Fruit fly (Drosophila melanogaster) whole organism, embryonic: ENCODE results near the gene crq.

Source experiments
- Aef1 ChIP-seq: fragments of 200-800 bp; sonication (Bioruptor generic); IDR thresholded peaks from 3 replicates; pipeline ENCODE4 v1.3.6; 2022; ENCODE audit warnings: missing biosample characterization, missing genetic modification characterization
- CG12104 ChIP-seq: fragments of 200-800 bp; sonication (Bioruptor generic); optimal IDR thresholded peaks from 3 replicates; lab custom pipeline; 2016; ENCODE audit warnings: missing biosample characterization, missing genetic modification characterization
- CG12219 ChIP-seq: fragments of 200-800 bp; sonication (Bioruptor generic); optimal IDR thresholded peaks from 3 replicates; lab custom pipeline; 2018; ENCODE audit warnings: missing biosample characterization, mild to moderate bottlenecking, missing genetic modification characterization
- CG13624 ChIP-seq: fragments of 200-800 bp; sonication (Bioruptor generic); optimal IDR thresholded peaks from 2 replicates; lab custom pipeline; 2016; ENCODE audit warnings: missing biosample characterization, missing genetic modification characterization
- CG14014 ChIP-seq: fragments of 200-800 bp; sonication (Bioruptor generic); IDR thresholded peaks from 2 replicates; pipeline ENCODE4 v1.3.6; 2022; ENCODE audit warnings: missing biosample characterization, missing genetic modification characterization
- CG14667 ChIP-seq: fragments of 200-800 bp; sonication (Bioruptor generic); IDR thresholded peaks from 2 replicates; pipeline ENCODE4 v1.3.6; 2022; ENCODE audit warnings: missing biosample characterization, missing genetic modification characterization
- CG17361 ChIP-seq: fragments of 200-800 bp; sonication (Bioruptor generic); IDR thresholded peaks from 3 replicates; pipeline ENCODE4 v1.3.6; 2022; ENCODE audit warnings: missing biosample characterization, missing genetic modification characterization
- CG18476 ChIP-seq: fragments of 200-800 bp; sonication (Bioruptor generic); optimal IDR thresholded peaks from 2 replicates; lab custom pipeline; 2016; ENCODE audit warnings: missing biosample characterization, mild to moderate bottlenecking, missing genetic modification characterization
- CG2202 ChIP-seq: fragments of 200-800 bp; sonication (Bioruptor generic); optimal IDR thresholded peaks from 2 replicates; lab custom pipeline; 2018; ENCODE audit warnings: missing biosample characterization, mild to moderate bottlenecking, missing genetic modification characterization
- CG32532 ChIP-seq: fragments of 200-800 bp; sonication (Bioruptor generic); IDR thresholded peaks from 2 replicates; pipeline ENCODE4 v1.3.6; 2022; ENCODE audit warnings: missing biosample characterization, missing genetic modification characterization
- CG32772 ChIP-seq: fragments of 200-800 bp; sonication (Bioruptor generic); IDR thresholded peaks from 2 replicates; pipeline ENCODE4 v1.3.6; 2022; ENCODE audit warnings: missing biosample characterization, missing genetic modification characterization
- CG34376 ChIP-seq: fragments of 200-800 bp; sonication (Bioruptor generic); optimal IDR thresholded peaks from 2 replicates; lab custom pipeline; 2018; ENCODE audit warnings: missing biosample characterization, mild to moderate bottlenecking, missing genetic modification characterization
- CG5953 ChIP-seq: fragments of 200-800 bp; sonication (Bioruptor generic); IDR thresholded peaks from 2 replicates; pipeline ENCODE4 v1.3.6; 2022; ENCODE audit warnings: missing biosample characterization, missing genetic modification characterization
- CG7839 ChIP-seq: fragments of 200-800 bp; sonication (Bioruptor generic); optimal IDR thresholded peaks from 3 replicates; lab custom pipeline; 2018; ENCODE audit warnings: missing biosample characterization, mild to moderate bottlenecking, missing genetic modification characterization, moderate library complexity
- Camta ChIP-seq: fragments of 200-800 bp; sonication (Bioruptor generic); optimal IDR thresholded peaks from 2 replicates; lab custom pipeline; 2016; ENCODE audit warnings: missing biosample characterization, missing genetic modification characterization
- D ChIP-seq, 2 experiments: fragments of 200-800 bp in 1 of 2; fragments of >200 bp in 1 of 2; sonication (Bioruptor generic) in 1 of 2; optimal IDR thresholded peaks; 2 replicates in 1 of 2; 3 replicates in 1 of 2; lab custom pipeline; 2017; ENCODE audit warnings: mild to moderate bottlenecking in 1 of 2, missing biosample characterization in 1 of 2, missing genetic modification characterization in 1 of 2, missing genetic modification reagents in 1 of 2
- Dip2 ChIP-seq: fragments of 200-800 bp; sonication (Bioruptor generic); IDR thresholded peaks from 2 replicates; pipeline ENCODE4 v1.3.6; 2022; ENCODE audit warnings: missing biosample characterization, missing genetic modification characterization
- Dp ChIP-seq: fragments of 200-800 bp; sonication (Bioruptor generic); optimal IDR thresholded peaks from 2 replicates; lab custom pipeline; 2018; ENCODE audit warnings: missing biosample characterization, mild to moderate bottlenecking, missing genetic modification characterization, moderate library complexity
- Fer3 ChIP-seq: fragments of 200-800 bp; sonication (Bioruptor generic); optimal IDR thresholded peaks from 2 replicates; lab custom pipeline; 2018; ENCODE audit warnings: missing biosample characterization, mild to moderate bottlenecking, missing genetic modification characterization, moderate library complexity
- MTF-1 ChIP-seq: fragments of 200-800 bp; sonication (Bioruptor generic); optimal IDR thresholded peaks from 2 replicates; lab custom pipeline; 2018; ENCODE audit warnings: missing biosample characterization, mild to moderate bottlenecking, missing genetic modification characterization, borderline replicate concordance
- Mrtf ChIP-seq: fragments of 200-800 bp; sonication (Bioruptor generic); IDR thresholded peaks from 3 replicates; pipeline ENCODE4 v1.3.6; 2022; ENCODE audit warnings: missing biosample characterization, missing genetic modification characterization
- Sox100B ChIP-seq: fragments of 200-800 bp; sonication (Bioruptor generic); optimal IDR thresholded peaks from 3 replicates; lab custom pipeline; 2018; ENCODE audit warnings: missing biosample characterization, mild to moderate bottlenecking, missing genetic modification characterization
- Stat92E ChIP-seq, 3 experiments: fragments of >200 bp in 2 of 3; fragments of 200-800 bp in 1 of 3; sonication (Bioruptor generic) in 1 of 3; optimal IDR thresholded peaks; 2 replicates each; lab custom pipeline; 2017 to 2019; ENCODE audit warnings: missing biosample characterization in 3 of 3, missing genetic modification characterization in 3 of 3, mild to moderate bottlenecking in 1 of 3, moderate library complexity in 1 of 3
- Tbp ChIP-seq: fragments of >200 bp; optimal IDR thresholded peaks from 2 replicates; lab custom pipeline; 2018; ENCODE audit warnings: missing biosample characterization, missing genetic modification characterization
- abd-A ChIP-seq: fragments of 200-800 bp; sonication (Bioruptor generic); optimal IDR thresholded peaks from 3 replicates; lab custom pipeline; 2019; ENCODE audit warnings: missing biosample characterization, mild to moderate bottlenecking, missing genetic modification characterization, moderate library complexity
- al ChIP-seq: fragments of 200-800 bp; sonication (Bioruptor generic); IDR thresholded peaks from 2 replicates; pipeline ENCODE4 v1.3.6; 2022; ENCODE audit warnings: missing biosample characterization, missing genetic modification characterization
- aop ChIP-seq: fragments of 200-800 bp; sonication (Bioruptor generic); IDR thresholded peaks from 2 replicates; pipeline ENCODE4 v1.3.6; 2022; ENCODE audit warnings: missing biosample characterization, missing genetic modification characterization
- ash1 ChIP-seq: fragments of 200-800 bp; sonication (Bioruptor generic); optimal IDR thresholded peaks from 2 replicates; lab custom pipeline; 2018; ENCODE audit warnings: missing biosample characterization, mild to moderate bottlenecking, missing genetic modification characterization
- ato ChIP-seq: fragments of 200-800 bp; sonication (Bioruptor generic); IDR thresholded peaks from 2 replicates; pipeline ENCODE4 v1.3.6; 2022; ENCODE audit warnings: missing biosample characterization, missing genetic modification characterization; ENCODE audit not compliant: partially characterized antibody
- cad ChIP-seq: fragments of >200 bp; optimal IDR thresholded peaks from 2 replicates; lab custom pipeline; 2017; ENCODE audit warnings: missing biosample characterization, missing genetic modification characterization
- chn ChIP-seq: fragments of 200-800 bp; sonication (Bioruptor generic); optimal IDR thresholded peaks from 2 replicates; lab custom pipeline; 2016; ENCODE audit warnings: missing biosample characterization, missing genetic modification characterization
- crol ChIP-seq: fragments of 200-800 bp; sonication (Bioruptor generic); IDR thresholded peaks from 2 replicates; pipeline ENCODE4 v1.3.6; 2022; ENCODE audit warnings: missing biosample characterization, missing genetic modification characterization
- dpn ChIP-seq, 2 experiments: fragments of 200-800 bp; sonication (Bioruptor generic); optimal IDR thresholded peaks; 3 replicates each; lab custom pipeline; 2016; ENCODE audit warnings: missing biosample characterization in 2 of 2, missing genetic modification characterization in 2 of 2
- fd3F ChIP-seq: fragments of 200-800 bp; sonication (Bioruptor generic); optimal IDR thresholded peaks from 2 replicates; lab custom pipeline; 2018; ENCODE audit warnings: missing biosample characterization, mild to moderate bottlenecking, missing genetic modification characterization, moderate library complexity
- gfzf ChIP-seq: fragments of 200-800 bp; sonication (Bioruptor generic); optimal IDR thresholded peaks from 2 replicates; lab custom pipeline; 2016; ENCODE audit warnings: missing biosample characterization, mild to moderate bottlenecking, missing genetic modification characterization, moderate library complexity
- grn ChIP-seq: fragments of 200-800 bp; sonication (Bioruptor generic); optimal IDR thresholded peaks from 3 replicates; lab custom pipeline; 2017; ENCODE audit warnings: missing biosample characterization, missing genetic modification characterization
- hbn ChIP-seq: fragments of 200-800 bp; sonication (Bioruptor generic); IDR thresholded peaks from 2 replicates; pipeline ENCODE4 v1.3.6; 2022; ENCODE audit warnings: missing biosample characterization, missing genetic modification characterization; ENCODE audit not compliant: partially characterized antibody
- mam ChIP-seq: fragments of 200-800 bp; sonication (Bioruptor generic); optimal IDR thresholded peaks from 3 replicates; lab custom pipeline; 2016; ENCODE audit warnings: missing biosample characterization, missing genetic modification characterization
- org-1 ChIP-seq: fragments of 200-800 bp; sonication (Bioruptor generic); optimal IDR thresholded peaks from 2 replicates; lab custom pipeline; 2017; ENCODE audit warnings: missing biosample characterization, missing genetic modification characterization
- p53 ChIP-seq: fragments of 200-800 bp; sonication (Bioruptor generic); optimal IDR thresholded peaks from 2 replicates; lab custom pipeline; 2016; ENCODE audit warnings: missing biosample characterization, missing genetic modification characterization
- phol ChIP-seq: fragments of 200-800 bp; sonication (Bioruptor generic); optimal IDR thresholded peaks from 3 replicates; lab custom pipeline; 2018; ENCODE audit warnings: missing biosample characterization, mild to moderate bottlenecking, missing genetic modification characterization, moderate library complexity
- psq ChIP-seq: fragments of 200-800 bp; sonication (Bioruptor generic); optimal IDR thresholded peaks from 2 replicates; lab custom pipeline; 2017; ENCODE audit warnings: missing biosample characterization, missing genetic modification characterization
- pum ChIP-seq: fragments of 200-800 bp; sonication (Bioruptor generic); optimal IDR thresholded peaks from 2 replicates; lab custom pipeline; 2016; ENCODE audit warnings: missing biosample characterization, missing genetic modification characterization
- pzg ChIP-seq: fragments of 200-800 bp; sonication (Bioruptor generic); optimal IDR thresholded peaks from 3 replicates; lab custom pipeline; 2018; ENCODE audit warnings: missing biosample characterization, mild to moderate bottlenecking, missing genetic modification characterization, moderate library complexity
- row ChIP-seq: fragments of 200-800 bp; sonication (Bioruptor generic); IDR thresholded peaks from 3 replicates; pipeline ENCODE4 v1.3.6; 2022; ENCODE audit warnings: missing biosample characterization, missing genetic modification characterization
- sim ChIP-seq: fragments of 200-800 bp; sonication (Bioruptor generic); IDR thresholded peaks from 2 replicates; pipeline ENCODE4 v1.3.6; 2022; ENCODE audit warnings: missing biosample characterization, missing genetic modification characterization
- slbo ChIP-seq: fragments of 200-800 bp; sonication (Bioruptor generic); IDR thresholded peaks from 2 replicates; pipeline ENCODE4 v1.3.6; 2022; ENCODE audit warnings: missing biosample characterization, missing genetic modification characterization
- ssp ChIP-seq: fragments of 200-800 bp; sonication (Bioruptor generic); IDR thresholded peaks from 2 replicates; pipeline ENCODE4 v1.3.6; 2022; ENCODE audit warnings: missing biosample characterization, missing genetic modification characterization
- sug ChIP-seq: fragments of 200-800 bp; optimal IDR thresholded peaks from 2 replicates; lab custom pipeline; 2019; ENCODE audit warnings: missing biosample characterization, mild to moderate bottlenecking, missing genetic modification characterization, moderate library complexity
- twi ChIP-seq: fragments of 200-800 bp; optimal IDR thresholded peaks from 2 replicates; lab custom pipeline; 2019; ENCODE audit warnings: missing biosample characterization, mild to moderate bottlenecking, missing genetic modification characterization, moderate library complexity
- tx ChIP-seq: fragments of 200-800 bp; sonication (Bioruptor generic); optimal IDR thresholded peaks from 2 replicates; lab custom pipeline; 2016; ENCODE audit warnings: missing biosample characterization, missing genetic modification characterization
- z ChIP-seq: fragments of 200-800 bp; sonication (Bioruptor generic); IDR thresholded peaks from 3 replicates; pipeline ENCODE4 v1.3.6; 2022; ENCODE audit warnings: missing biosample characterization, missing genetic modification characterization

crq gene

dm6 chr2L:493274-493673 is 40.5 kb upstream of the crq start (continued):
- TF ChIP-seq Camta (GFP tag; lab: Kevin White, UChicago) = no peak
- TF ChIP-seq Fer3 (tag; lab: Kevin White, UChicago) = no peak
- TF ChIP-seq z (GFP tag; lab: Robert Waterston, UW) = no peak
- TF ChIP-seq chn (GFP tag; lab: Kevin White, UChicago) = no peak
- no peak for TF ChIP-seq psq (GFP tag; lab: Kevin White, UChicago)
- no peak for TF ChIP-seq abd-A (tag; lab: Kevin White, UChicago)
- TF ChIP-seq hbn = no peak
- TF ChIP-seq Tbp (GFP tag; lab: Kevin White, UChicago) = no peak
- no peak for TF ChIP-seq CG13624
- 0 out of 3 replicates have a peak, but pooled peaks have one; percentile 11 for TF ChIP-seq CG17361 (GFP tag; lab: Robert Waterston, UW)
- TF ChIP-seq dpn (GFP tag; optimal IDR thresholded peaks at IDR 0.05; lab: Kevin White, UChicago) = peak in 1 of 2 experiments; percentile 38
- TF ChIP-seq Sox100B (GFP tag; lab: Kevin White, UChicago) = no peak
- no peak for TF ChIP-seq aop
- TF ChIP-seq mam (GFP tag; lab: Kevin White, UChicago) = no peak
- no peak for TF ChIP-seq crol (GFP tag; lab: Robert Waterston, UW)
- peak; percentile 69 for TF ChIP-seq row (GFP tag; lab: Robert Waterston, UW)
- no peak for TF ChIP-seq ash1 (GFP tag; lab: Kevin White, UChicago)
- TF ChIP-seq CG12104 (GFP tag; lab: Kevin White, UChicago) = no peak
- no peak for TF ChIP-seq MTF-1 (GFP tag; lab: Kevin White, UChicago)
- TF ChIP-seq CG14014 = no peak
- TF ChIP-seq pum (GFP tag; lab: Kevin White, UChicago) = peak; percentile 4
- no peak for TF ChIP-seq sug
- TF ChIP-seq Mrtf (GFP tag; lab: Robert Waterston, UW) = no peak
- TF ChIP-seq CG14667 (GFP tag; lab: Robert Waterston, UW) = no peak
- TF ChIP-seq al (GFP tag; lab: Robert Waterston, UW) = no peak
- no peak for TF ChIP-seq tx (GFP tag; lab: Kevin White, UChicago)
- no peak for TF ChIP-seq twi
- TF ChIP-seq CG12219 = no peak
- no peak for TF ChIP-seq cad (GFP tag; lab: Kevin White, UChicago)
- no peak for TF ChIP-seq CG2202
- TF ChIP-seq ato (GFP tag; lab: Robert Waterston, UW) = no peak
- peak; percentile 40; the same call in 1 of the 3 replicates for TF ChIP-seq Aef1
- TF ChIP-seq phol (tag; lab: Kevin White, UChicago) = no peak
- no peak for TF ChIP-seq CG32532 (GFP tag; lab: Robert Waterston, UW)
- TF ChIP-seq CG5953 (GFP tag; lab: Robert Waterston, UW) = no peak
- no peak for TF ChIP-seq CG18476 (GFP tag; lab: Kevin White, UChicago)
- no peak for TF ChIP-seq D (optimal IDR thresholded peaks at IDR 0.05; lab: Kevin White, UChicago)
- TF ChIP-seq D (GFP tag; optimal IDR thresholded peaks at IDR 0.05; lab: Kevin White, UChicago) = no peak
- peak; percentile 34 for TF ChIP-seq CG7839
- TF ChIP-seq sim (GFP tag; lab: Robert Waterston, UW) = no peak
- peak; percentile 66 for TF ChIP-seq grn
- no peak for TF ChIP-seq fd3F (GFP tag; lab: Kevin White, UChicago)
- no peak for TF ChIP-seq p53
- TF ChIP-seq Stat92E (GFP tag; optimal IDR thresholded peaks at IDR 0.05; lab: Kevin White, UChicago) = no peak
- TF ChIP-seq CG34376 (GFP tag; lab: Kevin White, UChicago) = no peak
- no peak for TF ChIP-seq Dip2 (GFP tag; lab: Robert Waterston, UW)
- peak; percentile 2 for TF ChIP-seq org-1 (GFP tag; lab: Kevin White, UChicago)
- TF ChIP-seq Dp (GFP tag; lab: Kevin White, UChicago) = no peak
- TF ChIP-seq CG32772 (GFP tag; lab: Robert Waterston, UW) = no peak
- no peak for TF ChIP-seq pzg
- peak; percentile 25; the same call in 1 of the 2 replicates for TF ChIP-seq ssp (GFP tag; lab: Robert Waterston, UW)
- peak; percentile 25; the same call in 1 of the 2 replicates for TF ChIP-seq slbo (GFP tag; lab: Robert Waterston, UW)
- no peak for TF ChIP-seq gfzf (GFP tag; lab: Kevin White, UChicago)
